Worm (Caenorhabditis elegans): Measurements from ENCODE around the gene F20D12.7.

Gene F20D12.7

ce11 chrIV:7902221-7902904, 36.4 kb downstream of the F20D12.7 start, which contains the start of gene arp-11 (continued):
- TF ChIP-seq egl-13 (tag; optimal IDR thresholded peaks at IDR 0.05): peak; percentile 61
- TF ChIP-seq alr-1 (tag; optimal IDR thresholded peaks at IDR 0.05; ENCODE audit: borderline replicate concordance): no peak
- peak; percentile 72 for TF ChIP-seq swsn-7 (tag; optimal IDR thresholded peaks at IDR 0.05)

- TF ChIP-seq nhr-237 (tag; optimal IDR thresholded peaks at IDR 0.05): no peak
- no peak for TF ChIP-seq nhr-47 (tag; optimal IDR thresholded peaks at IDR 0.05)
- no peak for TF ChIP-seq dpl-1 (GFP tag; optimal IDR thresholded peaks at IDR 0.05)
- no peak for TF ChIP-seq snpc-4 (tag; optimal IDR thresholded peaks at IDR 0.05)
- peak in 1 of 2 experiments; percentile 23 for TF ChIP-seq lin-35 (GFP tag; optimal IDR thresholded peaks at IDR 0.05)
- TF ChIP-seq lin-13 (GFP tag; optimal IDR thresholded peaks at IDR 0.05): no peak
- TF ChIP-seq elt-2 (tag; optimal IDR thresholded peaks at IDR 0.05): peak; percentile 60
Measured at ce11 chrIV:7898489-7898888, 40.2 kb downstream of the F20D12.7 start.

DNA sequence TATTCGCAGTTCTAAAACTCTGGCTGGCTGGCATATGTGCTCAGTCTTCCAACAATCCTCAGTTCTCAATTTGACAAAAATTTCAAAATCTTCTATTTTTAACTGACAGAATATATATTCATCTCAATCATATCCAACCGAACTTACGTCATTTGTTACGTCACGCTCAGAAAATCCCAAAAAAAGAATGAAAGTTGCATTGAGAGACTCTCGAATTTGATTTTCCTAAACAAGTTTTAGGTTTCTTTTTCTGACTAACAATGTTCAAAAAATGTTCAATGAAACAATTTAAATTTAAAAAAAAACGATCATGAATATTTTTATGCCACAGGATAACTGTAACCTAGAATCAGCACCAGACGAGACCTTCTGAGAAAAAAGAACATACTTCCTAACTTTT, 40.8 kb downstream of the F20D12.7 start:
- TF ChIP-seq fkh-10 (GFP tag; optimal IDR thresholded peaks at IDR 0.05) (peak; percentile 48), Y116A8C.19 (tag; optimal IDR thresholded peaks at IDR 0.05; ENCODE audit: borderline replicate concordance) (no peak), lin-14 (GFP tag; optimal IDR thresholded peaks at IDR 0.05) (peak; percentile 29)

DNA sequence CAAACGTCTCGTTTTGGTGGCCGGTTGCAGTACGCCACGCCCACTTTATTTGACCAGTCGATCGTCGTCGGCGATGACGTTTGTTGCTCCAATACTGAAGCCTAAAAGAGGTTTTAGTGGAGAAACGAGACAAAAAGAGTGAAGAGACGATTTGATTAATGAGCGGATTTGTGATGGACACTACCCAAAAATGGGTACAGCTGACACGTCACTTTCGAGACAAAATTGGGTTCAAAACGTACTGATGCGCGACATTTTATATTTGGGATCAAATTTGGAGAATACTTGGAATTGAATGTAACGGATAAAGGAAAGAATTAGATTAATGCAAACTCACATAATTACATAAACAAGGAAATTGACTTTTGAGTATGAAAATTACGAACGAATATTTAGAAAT, 41.3 kb downstream of the F20D12.7 start, which contains the start of gene ilys-4:
Gene ilys-4, minus strand, starts transcription at position 101 of the 400 bp plus-strand sequence.
- no peak for TF ChIP-seq hpl-2 (GFP tag; optimal IDR thresholded peaks at IDR 0.05)
- TF ChIP-seq swsn-7 (tag; optimal IDR thresholded peaks at IDR 0.05): no peak
- TF ChIP-seq mef-2 (tag; optimal IDR thresholded peaks at IDR 0.05): no peak
- no peak for TF ChIP-seq lin-35 (GFP tag; optimal IDR thresholded peaks at IDR 0.05)
- no peak for TF ChIP-seq fkh-4 (tag; optimal IDR thresholded peaks at IDR 0.05; ENCODE audit: borderline replicate concordance)
- no peak for TF ChIP-seq Y116A8C.19 (tag; optimal IDR thresholded peaks at IDR 0.05; ENCODE audit: borderline replicate concordance)
- no peak for TF ChIP-seq aha-1 (tag; optimal IDR thresholded peaks at IDR 0.05)

All from whole organism, L1 larva.